Fruit fly (Drosophila melanogaster): Measurements from ENCODE around the gene CG42354.

CG42354 gene

dm6 chrX:16085865-16086592, 18.7 kb downstream of the CG42354 start (continued):
- no peak for TF ChIP-seq al (GFP tag; IDR thresholded peaks at IDR 0.05)
- no peak for TF ChIP-seq Adf1 (GFP tag; IDR thresholded peaks at IDR 0.05)
- TF ChIP-seq Bgb (GFP tag; IDR thresholded peaks at IDR 0.05; ENCODE audit: partially characterized antibody) = no peak
- no peak for TF ChIP-seq NK7.1 (GFP tag; optimal IDR thresholded peaks at IDR 0.05)
- TF ChIP-seq CG10543 (GFP tag; optimal IDR thresholded peaks at IDR 0.05) = no peak
- no peak for TF ChIP-seq CG12236 (GFP tag; optimal IDR thresholded peaks at IDR 0.05)
- TF ChIP-seq CG8765 (GFP tag; IDR thresholded peaks at IDR 0.05) = no peak
- peak; percentile 16; the same call in 1 of the 2 replicates for TF ChIP-seq onecut (GFP tag; IDR thresholded peaks at IDR 0.05)
- no peak for TF ChIP-seq en (GFP tag; optimal IDR thresholded peaks at IDR 0.05)
- TF ChIP-seq ato (GFP tag; IDR thresholded peaks at IDR 0.05; ENCODE audit: partially characterized antibody) = no peak
- TF ChIP-seq CG17361 (GFP tag; IDR thresholded peaks at IDR 0.05) = no peak; the same call in 2 of the 3 replicates
- TF ChIP-seq CG18764 (GFP tag; optimal IDR thresholded peaks at IDR 0.05) = no peak
- TF ChIP-seq CG16779 (GFP tag; IDR thresholded peaks at IDR 0.05) = no peak
- TF ChIP-seq CG16813 (GFP tag; IDR thresholded peaks at IDR 0.05; ENCODE audit: partially characterized antibody) = no peak
- peak; percentile 50 for TF ChIP-seq gem (tag; optimal IDR thresholded peaks at IDR 0.05)
- TF ChIP-seq CG15601 (tag; optimal IDR thresholded peaks at IDR 0.05) = no peak
- TF ChIP-seq CG14667 (GFP tag; IDR thresholded peaks at IDR 0.05) = no peak
- TF ChIP-seq CG2678 (tag; optimal IDR thresholded peaks at IDR 0.05) = no peak
- peak; percentile 50; the same call in 1 of the 2 replicates for TF ChIP-seq CG32532 (GFP tag; IDR thresholded peaks at IDR 0.05)
- no peak for TF ChIP-seq zen (tag; optimal IDR thresholded peaks at IDR 0.05)
- TF ChIP-seq ash1 (GFP tag; optimal IDR thresholded peaks at IDR 0.05) = no peak
- TF ChIP-seq ftz-f1 (GFP tag; optimal IDR thresholded peaks at IDR 0.05) = no peak
- TF ChIP-seq Abd-B (GFP tag; optimal IDR thresholded peaks at IDR 0.05) = no peak
- no peak for TF ChIP-seq CG10147 (GFP tag; optimal IDR thresholded peaks at IDR 0.05)
- no peak for TF ChIP-seq CG2129 (GFP tag; IDR thresholded peaks at IDR 0.05; ENCODE audit: partially characterized antibody)
- no peak for TF ChIP-seq CG3995 (GFP tag; optimal IDR thresholded peaks at IDR 0.05)
- TF ChIP-seq knrl (GFP tag; IDR thresholded peaks at IDR 0.05; ENCODE audit: partially characterized antibody) = no peak
- TF ChIP-seq CG12659 (GFP tag; optimal IDR thresholded peaks at IDR 0.05) = peak; percentile 35
- no peak for TF ChIP-seq Mad (GFP tag; optimal IDR thresholded peaks at IDR 0.05)
- no peak for TF ChIP-seq cato (GFP tag; optimal IDR thresholded peaks at IDR 0.05; ENCODE audit: borderline replicate concordance)
- no peak for TF ChIP-seq abd-A (tag; optimal IDR thresholded peaks at IDR 0.05)
- TF ChIP-seq lilli (GFP tag; optimal IDR thresholded peaks at IDR 0.05) = peak; percentile 11
- TF ChIP-seq CG8478 (optimal IDR thresholded peaks at IDR 0.05) = no peak
- TF ChIP-seq CG17829 (tag; optimal IDR thresholded peaks at IDR 0.05) = peak; percentile 34
- TF ChIP-seq CG13424 (tag; optimal IDR thresholded peaks at IDR 0.05) = peak; percentile 36
- no peak for TF ChIP-seq Fer2 (tag; optimal IDR thresholded peaks at IDR 0.05)
- no peak for TF ChIP-seq wor (GFP tag; IDR thresholded peaks at IDR 0.05)
- TF ChIP-seq CG12769 (tag; optimal IDR thresholded peaks at IDR 0.05) = no peak
- TF ChIP-seq prd (optimal IDR thresholded peaks at IDR 0.05) = no peak
- TF ChIP-seq prd (GFP tag; IDR thresholded peaks at IDR 0.05) = no peak; the same call in 2 of the 3 replicates
- TF ChIP-seq CG6813 (GFP tag; optimal IDR thresholded peaks at IDR 0.05) = no peak
- no peak for TF ChIP-seq CG13894 (tag; optimal IDR thresholded peaks at IDR 0.05)
- no peak for TF ChIP-seq Mes4 (GFP tag; optimal IDR thresholded peaks at IDR 0.05)
- TF ChIP-seq Chrac-16 (GFP tag; optimal IDR thresholded peaks at IDR 0.05) = no peak
- no peak for TF ChIP-seq Hr78 (GFP tag; optimal IDR thresholded peaks at IDR 0.05)
- no peak for TF ChIP-seq maf-S (GFP tag; optimal IDR thresholded peaks at IDR 0.05)
- TF ChIP-seq sim (GFP tag; IDR thresholded peaks at IDR 0.05) = no peak
- no peak for TF ChIP-seq CG2116 (GFP tag; optimal IDR thresholded peaks at IDR 0.05)
- no peak for TF ChIP-seq Dbx (GFP tag; IDR thresholded peaks at IDR 0.05)
- no peak for TF ChIP-seq CG1233 (GFP tag; optimal IDR thresholded peaks at IDR 0.05)
